Worm (Caenorhabditis elegans) whole organism, midembryonic: Measurements from ENCODE around the gene B0222.11.

Experiments
- T22C8.4 ChIP-seq: fragments of 200-800 bp; sonication (Bioruptor generic); IDR thresholded peaks from 2 replicates; pipeline ENCODE4 v1.3.6; 2022; ENCODE audit warnings: missing genetic modification characterization, missing compliant biosample characterization
- cog-1 ChIP-seq: sonication (generic microtip); optimal IDR thresholded peaks from 2 replicates; lab custom pipeline; 2016; ENCODE audit warnings: missing genetic modification characterization, missing compliant biosample characterization
- flt-1 ChIP-seq: fragments of 200-800 bp; sonication (Bioruptor generic); IDR thresholded peaks from 2 replicates; pipeline ENCODE4 v1.3.6; 2022; ENCODE audit warnings: missing genetic modification characterization, missing compliant biosample characterization
- klf-2 ChIP-seq: fragments of 200-800 bp; sonication (Bioruptor generic); conservative IDR thresholded peaks from 2 replicates; pipeline ENCODE4 v1.3.6; 2022; ENCODE audit warnings: missing genetic modification reagents, missing genetic modification characterization, missing compliant biosample characterization
- med-1 ChIP-seq: sonication (generic microtip); optimal IDR thresholded peaks from 2 replicates; lab custom pipeline; 2017; ENCODE audit warnings: missing genetic modification characterization, mild to moderate bottlenecking, missing compliant biosample characterization, antibody characterized with exemption, missing genetic modification reagents; ENCODE audit not compliant: insufficient read depth
- ref-1 ChIP-seq: fragments of 200-800 bp; sonication (Bioruptor generic); conservative IDR thresholded peaks from 2 replicates; pipeline ENCODE4 v1.3.6; 2022; ENCODE audit warnings: missing genetic modification reagents, missing genetic modification characterization, missing compliant biosample characterization
- ztf-23 ChIP-seq: fragments of 200-800 bp; sonication (Bioruptor generic); IDR thresholded peaks from 2 replicates; pipeline ENCODE4 v1.3.6; 2022; ENCODE audit warnings: missing genetic modification reagents, missing genetic modification characterization, missing compliant biosample characterization

ce11 chrV:9137618-9138017 is 30.4 kb downstream of the B0222.11 start, which contains the start of gene pitr-2:
- TF ChIP-seq med-1 (GFP tag; lab: Kevin White, UChicago): no peak
- no peak for TF ChIP-seq ztf-23 (GFP tag; lab: Robert Waterston, UW)
- no peak for TF ChIP-seq cog-1 (tag; lab: Kevin White, UChicago)
- TF ChIP-seq flt-1 (GFP tag; lab: Robert Waterston, UW): no peak
- no peak for TF ChIP-seq T22C8.4 (GFP tag; lab: Robert Waterston, UW)
- TF ChIP-seq klf-2 (GFP tag; lab: Robert Waterston, UW): no peak
- TF ChIP-seq ref-1 (GFP tag; lab: Robert Waterston, UW): no peak
